Worm (Caenorhabditis elegans) whole organism, young adult: ENCODE measurements around the gene sphr-1.
A peak's percentile ranks its signal among the peaks of the same experiment; 100 is the strongest.

Source experiments
- C06A6.2 ChIP-seq: fragments of 200-800 bp; sonication (Bioruptor generic); conservative IDR thresholded peaks from 2 replicates; pipeline ENCODE4 v1.3.6; 2022; ENCODE audit warnings: missing genetic modification characterization, missing compliant biosample characterization
- F33H1.4 ChIP-seq: fragments of 200-800 bp; sonication (Bioruptor generic); IDR thresholded peaks from 2 replicates; pipeline ENCODE4 v1.3.6; 2022; ENCODE audit warnings: missing genetic modification reagents, missing genetic modification characterization, missing compliant biosample characterization
- F39B2.1 ChIP-seq: fragments of 200-800 bp; sonication (Bioruptor generic); IDR thresholded peaks from 2 replicates; pipeline ENCODE4 v1.3.6; 2022; ENCODE audit warnings: missing genetic modification reagents, missing genetic modification characterization, missing compliant biosample characterization
- F55B11.4 ChIP-seq: sonication (generic microtip); optimal IDR thresholded peaks from 2 replicates; lab custom pipeline; 2016; ENCODE audit warnings: missing compliant biosample characterization, missing genetic modification characterization, borderline replicate concordance; ENCODE audit not compliant: insufficient read depth
- F57A8.1 ChIP-seq: fragments of 200-800 bp; sonication (Bioruptor generic); optimal IDR thresholded peaks from 2 replicates; lab custom pipeline; 2018; ENCODE audit warnings: mild to moderate bottlenecking, missing genetic modification characterization, moderate library complexity, missing compliant biosample characterization
- K11D2.4 ChIP-seq: fragments of 200-800 bp; sonication (Bioruptor generic); IDR thresholded peaks from 2 replicates; pipeline ENCODE4 v1.3.6; 2022; ENCODE audit warnings: missing genetic modification reagents, missing genetic modification characterization, missing compliant biosample characterization
- ama-1 ChIP-seq, 3 experiments: fragments of 150-350 bp in 1 of 3; sonication (generic microtip) in 2 of 3; optimal IDR thresholded peaks; 2 replicates each; lab custom pipeline; 2014 to 2018; ENCODE audit warnings: missing biosample characterization in 2 of 3, missing genetic modification characterization in 2 of 3, missing genetic modification reagents in 2 of 3
- attf-3 ChIP-seq: fragments of 200-800 bp; sonication (Bioruptor generic); conservative IDR thresholded peaks from 2 replicates; pipeline ENCODE4 v1.3.6; 2022; ENCODE audit warnings: missing genetic modification reagents, missing genetic modification characterization, missing compliant biosample characterization
- cebp-1 ChIP-seq, 2 experiments: fragments of 200-800 bp in 1 of 2; sonication (Bioruptor generic) in 1 of 2; sonication (generic microtip) in 1 of 2; IDR thresholded peaks in 1 of 2; optimal IDR thresholded peaks in 1 of 2; 2 replicates each; pipeline versions ENCODE4 v1.3.6 to Lab custom; 2017 to 2022; ENCODE audit warnings: missing compliant biosample characterization in 2 of 2, missing genetic modification characterization in 2 of 2, mild to moderate bottlenecking in 1 of 2, missing genetic modification reagents in 1 of 2, moderate library complexity in 1 of 2
- cebp-2 ChIP-seq: fragments of 200-800 bp; sonication (Bioruptor generic); IDR thresholded peaks from 2 replicates; pipeline ENCODE4 v1.3.6; 2022; ENCODE audit warnings: missing genetic modification characterization, missing compliant biosample characterization
- ceh-100 ChIP-seq: fragments of 200-800 bp; sonication (Bioruptor generic); IDR thresholded peaks from 2 replicates; pipeline ENCODE4 v1.3.6; 2022; ENCODE audit warnings: missing genetic modification reagents, missing genetic modification characterization, missing compliant biosample characterization
- dpff-1 ChIP-seq: sonication (generic microtip); optimal IDR thresholded peaks from 2 replicates; lab custom pipeline; 2017; ENCODE audit warnings: mild to moderate bottlenecking, missing genetic modification characterization, missing compliant biosample characterization
- ets-4 ChIP-seq: fragments of 200-800 bp; sonication (Bioruptor generic); optimal IDR thresholded peaks from 2 replicates; lab custom pipeline; 2018; ENCODE audit warnings: mild to moderate bottlenecking, missing genetic modification characterization, missing compliant biosample characterization
- fkh-3 ChIP-seq: sonication (generic microtip); optimal IDR thresholded peaks from 2 replicates; lab custom pipeline; 2016; ENCODE audit warnings: mild to moderate bottlenecking, missing genetic modification characterization, missing compliant biosample characterization
- gei-17 ChIP-seq: fragments of 200-800 bp; sonication (Bioruptor generic); optimal IDR thresholded peaks from 2 replicates; lab custom pipeline; 2018; ENCODE audit warnings: mild to moderate bottlenecking, missing genetic modification characterization, missing compliant biosample characterization
- hlh-12 ChIP-seq: sonication (generic microtip); optimal IDR thresholded peaks from 2 replicates; lab custom pipeline; 2016; ENCODE audit warnings: missing genetic modification characterization, missing compliant biosample characterization
- hrde-1 ChIP-seq: sonication (generic microtip); optimal IDR thresholded peaks from 2 replicates; lab custom pipeline; 2016; ENCODE audit warnings: missing genetic modification characterization, mild to moderate bottlenecking, missing compliant biosample characterization, moderate library complexity, missing genotype, missing genetic modification reagents, borderline replicate concordance
- lag-1 ChIP-seq: fragments of 200-800 bp; sonication (Bioruptor generic); IDR thresholded peaks from 2 replicates; pipeline ENCODE4 v1.3.6; 2022; ENCODE audit warnings: missing genetic modification reagents, missing genetic modification characterization, missing compliant biosample characterization
- lsy-27 ChIP-seq: sonication (generic microtip); optimal IDR thresholded peaks from 2 replicates; lab custom pipeline; 2017; ENCODE audit warnings: missing genetic modification characterization, mild to moderate bottlenecking, missing compliant biosample characterization, antibody characterized with exemption, missing genotype, borderline replicate concordance; ENCODE audit not compliant: insufficient read depth
- madf-6 ChIP-seq: fragments of 200-800 bp; sonication (Bioruptor generic); IDR thresholded peaks from 2 replicates; pipeline ENCODE4 v1.3.6; 2022; ENCODE audit warnings: missing genetic modification reagents, missing genetic modification characterization, missing compliant biosample characterization
- mel-28 ChIP-seq: sonication (generic microtip); optimal IDR thresholded peaks from 2 replicates; lab custom pipeline; 2016; ENCODE audit warnings: borderline replicate concordance, mild to moderate bottlenecking, missing genetic modification characterization, missing compliant biosample characterization
- mes-4 ChIP-seq: sonication (generic microtip); optimal IDR thresholded peaks from 2 replicates; lab custom pipeline; 2016; ENCODE audit warnings: missing genotype, missing genetic modification characterization, missing compliant biosample characterization
- nhr-90 ChIP-seq: sonication (generic microtip); optimal IDR thresholded peaks from 2 replicates; lab custom pipeline; 2016; ENCODE audit warnings: missing genotype, mild to moderate bottlenecking, missing genetic modification characterization, missing compliant biosample characterization
- rcor-1 ChIP-seq: fragments of 200-800 bp; sonication (Bioruptor generic); IDR thresholded peaks from 2 replicates; pipeline ENCODE4 v1.3.6; 2022; ENCODE audit warnings: missing genetic modification reagents, missing genetic modification characterization, missing compliant biosample characterization
- rec-8 ChIP-seq, 2 experiments: sonication (generic microtip); optimal IDR thresholded peaks; 2 replicates each; lab custom pipeline; 2016; ENCODE audit warnings: mild to moderate bottlenecking in 2 of 2, missing genetic modification characterization in 2 of 2, missing genetic modification reagents in 2 of 2, missing genotype in 2 of 2, missing biosample characterization in 1 of 2, missing compliant biosample characterization in 1 of 2, moderate library complexity in 1 of 2
- repo-1 ChIP-seq: sonication (generic microtip); optimal IDR thresholded peaks from 2 replicates; lab custom pipeline; 2017; ENCODE audit warnings: mild to moderate bottlenecking, missing genetic modification characterization, missing compliant biosample characterization
- sea-2 ChIP-seq: fragments of 200-800 bp; sonication (Bioruptor generic); IDR thresholded peaks from 2 replicates; pipeline ENCODE4 v1.3.6; 2022; ENCODE audit warnings: missing genetic modification characterization, missing compliant biosample characterization
- snpc-1.1 ChIP-seq: sonication (generic microtip); optimal IDR thresholded peaks from 2 replicates; lab custom pipeline; 2017; ENCODE audit warnings: missing genetic modification characterization, mild to moderate bottlenecking, missing compliant biosample characterization, antibody characterized with exemption, moderate library complexity, missing genotype, missing genetic modification reagents; ENCODE audit not compliant: insufficient read depth
- snpc-1.3 ChIP-seq: sonication (generic microtip); optimal IDR thresholded peaks from 2 replicates; lab custom pipeline; 2017; ENCODE audit warnings: missing genetic modification characterization, mild to moderate bottlenecking, missing compliant biosample characterization, antibody characterized with exemption, moderate library complexity, missing genotype, missing genetic modification reagents; ENCODE audit not compliant: insufficient read depth
- sptf-2 ChIP-seq: fragments of 200-800 bp; sonication (Bioruptor generic); optimal IDR thresholded peaks from 2 replicates; lab custom pipeline; 2018; ENCODE audit warnings: mild to moderate bottlenecking, missing genetic modification characterization, missing compliant biosample characterization
- tbp1 ChIP-seq: fragments of 200-800 bp; sonication (Bioruptor generic); optimal IDR thresholded peaks from 2 replicates; lab custom pipeline; 2018; ENCODE audit warnings: mild to moderate bottlenecking, missing genetic modification characterization, missing compliant biosample characterization
- zfh-2 ChIP-seq: fragments of 200-800 bp; sonication (Bioruptor generic); conservative IDR thresholded peaks from 2 replicates; pipeline ENCODE4 v1.3.6; 2022; ENCODE audit warnings: missing genetic modification reagents, missing genetic modification characterization, missing compliant biosample characterization
- ztf-28 ChIP-seq: fragments of 200-800 bp; sonication (Bioruptor generic); IDR thresholded peaks from 2 replicates; pipeline ENCODE4 v1.3.6; 2022; ENCODE audit warnings: missing genetic modification reagents, missing genetic modification characterization, missing compliant biosample characterization
- ztf-6 ChIP-seq: fragments of 200-800 bp; sonication (Bioruptor generic); IDR thresholded peaks from 2 replicates; pipeline ENCODE4 v1.3.6; 2022; ENCODE audit warnings: missing genetic modification reagents, missing genetic modification characterization, missing compliant biosample characterization

The sphr-1 gene

DNA sequence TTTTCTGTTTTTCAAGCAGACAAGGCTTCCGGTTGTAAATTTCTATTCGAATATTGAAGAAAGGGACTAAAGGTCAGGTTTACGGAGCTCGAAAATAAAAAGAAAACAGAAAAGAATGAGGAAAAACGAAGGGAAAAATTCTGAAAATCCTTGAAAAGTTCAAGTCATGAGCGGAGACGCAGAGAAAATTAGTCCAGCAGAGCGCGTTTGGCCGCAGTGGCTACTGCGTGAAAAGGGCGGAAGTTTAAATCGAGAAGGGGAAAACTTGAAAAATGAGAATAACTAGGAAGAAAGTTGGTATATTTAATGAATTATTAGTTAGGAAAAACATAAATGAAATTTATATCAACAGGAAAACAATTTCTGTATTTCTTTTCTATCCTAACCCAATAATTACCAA lies 29.0 kb downstream of the sphr-1 start (continued):
- TF ChIP-seq gei-17 (no peak), mes-4 (tag; lab: Kevin White, UChicago) (no peak), tbp1 (GFP tag; lab: Kevin White, UChicago) (peak; percentile 4), cebp-2 (GFP tag; lab: Robert Waterston, UW) (no peak), sptf-2 (GFP tag; lab: Kevin White, UChicago) (no peak), snpc-1.3 (tag; lab: Kevin White, UChicago) (peak; percentile 9), madf-6 (GFP tag; lab: Robert Waterston, UW) (no peak), attf-3 (no peak), sea-2 (GFP tag; lab: Robert Waterston, UW) (no peak)

DNA sequence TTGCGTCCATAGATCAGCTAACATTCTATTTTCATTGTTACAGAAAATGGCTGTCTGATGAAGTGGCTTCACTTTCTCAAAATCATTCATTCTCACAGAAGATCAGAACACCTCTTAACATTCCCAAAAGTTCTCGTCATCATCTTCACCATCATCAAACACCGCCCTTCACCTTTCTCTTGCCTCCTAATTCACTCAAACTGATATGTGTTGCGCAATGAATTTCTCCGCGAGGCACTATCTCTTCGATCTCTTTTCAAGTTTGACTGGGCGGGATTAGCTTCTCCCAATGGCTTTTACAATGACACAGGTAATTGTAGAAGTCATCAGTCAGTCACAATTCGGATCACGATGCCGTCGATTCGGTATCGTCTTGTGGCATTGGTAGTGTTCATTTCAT lies 30.2 kb downstream of the sphr-1 start, which contains the start of gene grd-6:
Gene grd-6, plus strand, starts transcription at position 301 of the 400 bp plus-strand sequence.
- no peak for TF ChIP-seq hlh-12 (tag; lab: Kevin White, UChicago)
- no peak for TF ChIP-seq cebp-1 (GFP tag; IDR thresholded peaks at IDR 0.05; lab: Robert Waterston, UW)
- TF ChIP-seq cebp-1 (tag; optimal IDR thresholded peaks at IDR 0.05; lab: Kevin White, UChicago) = no peak
- TF ChIP-seq ztf-28 (GFP tag; lab: Robert Waterston, UW) = no peak
- no peak for TF ChIP-seq lag-1 (GFP tag; lab: Robert Waterston, UW)
- TF ChIP-seq ceh-100 (GFP tag; lab: Robert Waterston, UW) = no peak
- TF ChIP-seq ets-4 (GFP tag; lab: Kevin White, UChicago) = no peak
- no peak for TF ChIP-seq madf-6 (GFP tag; lab: Robert Waterston, UW)
- TF ChIP-seq mes-4 (tag; lab: Kevin White, UChicago) = no peak
- no peak for TF ChIP-seq tbp1 (GFP tag; lab: Kevin White, UChicago)
- TF ChIP-seq snpc-1.1 (tag; lab: Kevin White, UChicago) = no peak
- no peak for TF ChIP-seq C06A6.2 (GFP tag; lab: Robert Waterston, UW)
- TF ChIP-seq K11D2.4 = no peak
- TF ChIP-seq F55B11.4 (tag; lab: Kevin White, UChicago) = no peak
- no peak for TF ChIP-seq repo-1 (tag; lab: Kevin White, UChicago)
- TF ChIP-seq F33H1.4 (GFP tag; lab: Robert Waterston, UW) = no peak
- no peak for TF ChIP-seq nhr-90 (tag; lab: Kevin White, UChicago)
- no peak for TF ChIP-seq dpff-1 (tag; lab: Kevin White, UChicago)
- no peak for TF ChIP-seq F57A8.1 (GFP tag; lab: Kevin White, UChicago)
- no peak for TF ChIP-seq ama-1 (optimal IDR thresholded peaks at IDR 0.05; lab: Kevin White, UChicago)
- TF ChIP-seq ama-1 (GFP tag; optimal IDR thresholded peaks at IDR 0.05; lab: Kevin White, UChicago) = no peak

- TF ChIP-seq ztf-6 (GFP tag; lab: Robert Waterston, UW) (no peak), zfh-2 (GFP tag; lab: Robert Waterston, UW) (peak; percentile 78)
Measured at ce11 chrV:9222819-9223218, 31.4 kb downstream of the sphr-1 start.

DNA sequence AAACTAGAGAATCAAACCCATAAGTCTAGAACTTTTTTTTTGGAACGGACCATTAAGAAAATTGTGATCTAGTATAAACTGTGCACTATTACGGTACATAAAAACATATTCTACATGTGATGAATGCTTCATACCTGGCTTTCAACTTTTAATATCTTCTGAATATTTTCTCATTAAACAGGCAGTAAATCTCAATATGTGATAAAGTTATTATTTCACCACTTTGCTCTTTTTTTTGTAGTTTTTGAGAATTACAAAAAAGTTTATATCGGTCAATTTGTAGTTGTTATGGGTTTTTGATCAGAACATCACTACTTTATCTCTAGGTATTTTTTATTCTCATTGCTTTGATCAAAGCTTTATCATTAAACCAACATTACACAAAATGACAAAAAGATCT lies 33.0 kb downstream of the sphr-1 start:
- TF ChIP-seq F39B2.1 (GFP tag; lab: Robert Waterston, UW) = no peak
- no peak for TF ChIP-seq rec-8 (tag; optimal IDR thresholded peaks at IDR 0.05; lab: Kevin White, UChicago)
- TF ChIP-seq K11D2.4 = no peak

DNA sequence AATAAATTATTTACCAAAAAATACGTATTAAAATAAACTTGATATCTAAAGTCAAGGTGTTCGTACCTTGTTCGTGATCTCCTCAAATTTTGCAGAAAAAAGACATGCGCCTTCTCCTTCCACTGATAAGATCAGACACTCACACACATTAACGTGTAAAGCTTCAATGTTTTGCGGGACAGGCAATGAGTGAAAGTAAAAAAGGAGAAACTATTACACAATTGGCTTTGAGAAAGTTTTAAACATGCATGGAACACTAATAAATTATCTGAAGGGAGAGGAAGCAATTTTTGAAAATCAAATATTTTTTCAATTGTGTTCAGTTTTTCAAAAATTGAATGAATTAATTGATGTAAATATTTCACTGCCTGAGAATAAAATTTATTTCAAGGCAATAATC lies 33.6 kb downstream of the sphr-1 start:
- TF ChIP-seq hrde-1 = no peak
- TF ChIP-seq K11D2.4 = no peak
- no peak for TF ChIP-seq fkh-3
- TF ChIP-seq lsy-27 (tag; lab: Kevin White, UChicago) = no peak
- no peak for TF ChIP-seq rcor-1
- no peak for TF ChIP-seq mel-28 (tag; lab: Kevin White, UChicago)
